Worm (Caenorhabditis elegans): ENCODE measurements around the gene H04D03.7.

H04D03.7 gene

DNA sequence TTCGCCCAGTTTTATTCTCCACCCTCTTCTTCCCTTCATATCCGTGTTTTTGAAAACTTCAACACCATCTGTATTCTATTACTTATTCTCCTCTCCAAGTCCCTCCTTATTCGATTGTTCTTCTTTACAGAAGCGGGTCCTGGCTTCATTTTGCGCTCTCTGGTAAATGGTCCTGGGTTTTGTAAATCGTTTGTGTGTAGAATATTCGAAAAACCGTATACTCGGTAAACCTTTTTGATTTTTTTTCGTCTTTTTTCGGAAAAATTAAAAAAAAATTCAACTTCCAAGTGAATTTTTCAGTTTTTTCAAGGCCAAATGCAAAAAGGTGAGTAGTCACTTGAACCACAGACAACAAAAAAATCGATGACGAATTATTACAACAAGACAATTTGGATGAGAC, 28.3 kb upstream of the H04D03.7 start, which contains the start of gene D2045.9:
Gene D2045.9, plus strand, starts transcription at position 301 of the 400 bp plus-strand sequence.
- no peak for TF ChIP-seq ces-1 (GFP tag; optimal IDR thresholded peaks at IDR 0.05)
- TF ChIP-seq unc-39 (tag; optimal IDR thresholded peaks at IDR 0.05), result no peak
- TF ChIP-seq sptf-1 (tag; optimal IDR thresholded peaks at IDR 0.05), result no peak
- TF ChIP-seq pha-4 (tag; optimal IDR thresholded peaks at IDR 0.05), result no peak
- no peak for TF ChIP-seq nhr-76 (tag; optimal IDR thresholded peaks at IDR 0.05)
- TF ChIP-seq ztf-11 (tag; optimal IDR thresholded peaks at IDR 0.05), result no peak
- no peak for TF ChIP-seq lin-13 (tag; optimal IDR thresholded peaks at IDR 0.05)
- TF ChIP-seq elt-1 (tag; optimal IDR thresholded peaks at IDR 0.05; ENCODE audit: borderline replicate concordance, insufficient read depth), result no peak
- no peak for TF ChIP-seq nhr-2 (tag; optimal IDR thresholded peaks at IDR 0.05)

ce11 chrIII:10470927-10471326, 24.3 kb upstream of the H04D03.7 start, which contains the start of gene cul-1:
TSS of gene cul-1 (plus strand) at chrIII:10471237.
- TF ChIP-seq unc-62 (GFP tag; optimal IDR thresholded peaks at IDR 0.05) (no peak), hlh-1 (tag; optimal IDR thresholded peaks at IDR 0.05) (peak; percentile 43)

DNA sequence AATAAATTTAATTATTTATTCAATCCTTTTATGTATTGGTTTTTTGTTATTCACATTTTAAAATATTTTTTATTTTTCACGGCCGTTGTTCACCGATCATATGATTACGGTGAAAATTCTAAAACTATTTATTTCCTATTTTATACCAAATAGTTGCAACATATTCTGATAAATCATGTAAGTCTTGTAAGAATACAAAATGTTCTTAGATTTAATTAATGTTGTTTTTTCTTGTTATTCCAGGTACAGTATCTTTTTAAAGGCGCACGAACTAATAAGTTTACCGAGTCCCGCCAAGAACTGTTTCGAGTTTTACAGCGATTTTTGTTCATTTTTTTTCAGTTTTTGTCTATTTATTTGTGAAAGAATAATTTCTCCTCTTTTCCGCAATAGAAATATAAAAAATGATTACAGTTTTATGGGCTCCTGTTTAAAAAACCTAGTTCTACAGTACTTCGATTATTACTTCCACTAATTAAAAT, 23.0 kb upstream of the H04D03.7 start, which contains the start of gene D2045.5:
Gene D2045.5, minus strand, starts transcription at position 51 of the 482 bp plus-strand sequence.
- TF ChIP-seq lin-32 (GFP tag; optimal IDR thresholded peaks at IDR 0.05) (no peak), cnd-1 (tag; optimal IDR thresholded peaks at IDR 0.05) (no peak), unc-39 (tag; optimal IDR thresholded peaks at IDR 0.05) (no peak), blmp-1 (tag; optimal IDR thresholded peaks at IDR 0.05) (no peak), ces-1 (GFP tag; optimal IDR thresholded peaks at IDR 0.05) (no peak), pha-4 (tag; optimal IDR thresholded peaks at IDR 0.05) (no peak), sem-2 (GFP tag; optimal IDR thresholded peaks at IDR 0.05) (no peak), elt-1 (tag; optimal IDR thresholded peaks at IDR 0.05; ENCODE audit: borderline replicate concordance, insufficient read depth) (no peak), mab-5 (tag; optimal IDR thresholded peaks at IDR 0.05) (no peak), ceh-39 (tag; optimal IDR thresholded peaks at IDR 0.05) (no peak), ztf-11 (tag; optimal IDR thresholded peaks at IDR 0.05) (no peak), nhr-237 (tag; optimal IDR thresholded peaks at IDR 0.05) (no peak), mls-2 (tag; optimal IDR thresholded peaks at IDR 0.05) (no peak), unc-120 (tag; optimal IDR thresholded peaks at IDR 0.05; ENCODE audit: poor library complexity, severe bottlenecking) (no peak)

- TF ChIP-seq mab-5 (tag; optimal IDR thresholded peaks at IDR 0.05), result no peak
- no peak for TF ChIP-seq mep-1 (tag; optimal IDR thresholded peaks at IDR 0.05)
- no peak for TF ChIP-seq elt-1 (tag; optimal IDR thresholded peaks at IDR 0.05; ENCODE audit: borderline replicate concordance, insufficient read depth)
- TF ChIP-seq lin-13 (tag; optimal IDR thresholded peaks at IDR 0.05), result no peak
- TF ChIP-seq ceh-43 (GFP tag; optimal IDR thresholded peaks at IDR 0.05), result no peak
- no peak for TF ChIP-seq ces-1 (GFP tag; optimal IDR thresholded peaks at IDR 0.05)
- no peak for TF ChIP-seq ceh-39 (tag; optimal IDR thresholded peaks at IDR 0.05)
- TF ChIP-seq unc-62 (GFP tag; optimal IDR thresholded peaks at IDR 0.05), result no peak
- TF ChIP-seq cnd-1 (tag; optimal IDR thresholded peaks at IDR 0.05), result no peak
- TF ChIP-seq ham-2 (GFP tag; optimal IDR thresholded peaks at IDR 0.05), result no peak
- TF ChIP-seq flh-1 (GFP tag; optimal IDR thresholded peaks at IDR 0.05), result no peak
- TF ChIP-seq hlh-1 (tag; optimal IDR thresholded peaks at IDR 0.05), result no peak
- TF ChIP-seq ztf-11 (tag; optimal IDR thresholded peaks at IDR 0.05), result no peak
Measured at ce11 chrIII:10464455-10464854, 17.8 kb upstream of the H04D03.7 start.

- TF ChIP-seq ham-2 (GFP tag; optimal IDR thresholded peaks at IDR 0.05), result peak; percentile 6
- no peak for TF ChIP-seq lin-13 (tag; optimal IDR thresholded peaks at IDR 0.05)
- no peak for TF ChIP-seq pha-4 (tag; optimal IDR thresholded peaks at IDR 0.05)
- no peak for TF ChIP-seq blmp-1 (tag; optimal IDR thresholded peaks at IDR 0.05)
Measured at ce11 chrIII:10463653-10464052, 17.0 kb upstream of the H04D03.7 start.

DNA sequence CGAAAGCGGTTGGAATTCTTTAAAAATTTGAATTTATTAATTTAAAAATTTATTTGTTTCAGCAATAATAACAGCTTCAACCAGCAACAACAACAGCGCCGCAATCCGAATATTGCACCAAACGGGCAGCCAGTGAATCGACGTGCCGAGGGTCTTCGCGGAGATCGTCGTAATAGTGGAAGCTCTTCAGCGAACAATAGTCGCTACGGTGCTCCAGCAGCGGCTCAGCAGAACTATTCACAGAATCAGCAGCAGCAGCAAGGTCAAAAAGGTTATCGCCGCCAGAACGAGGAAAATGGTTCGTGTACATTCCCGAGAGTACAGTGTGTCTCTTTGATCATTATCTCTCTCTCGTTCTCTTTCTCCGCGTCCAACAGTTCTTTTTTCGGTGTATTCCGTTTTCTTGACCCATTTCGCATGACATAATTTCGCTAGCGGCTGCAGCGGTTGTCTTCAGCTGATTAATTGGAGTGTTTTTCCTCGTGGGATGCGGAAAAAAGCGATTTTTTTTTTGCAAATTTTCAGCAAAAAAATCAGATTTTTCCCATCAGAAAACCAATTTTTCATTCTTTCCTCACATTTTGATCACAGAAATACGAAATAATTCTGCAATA, 16.4 kb upstream of the H04D03.7 start:
- TF ChIP-seq unc-120 (tag; optimal IDR thresholded peaks at IDR 0.05; ENCODE audit: poor library complexity, severe bottlenecking), result no peak
- no peak for TF ChIP-seq tbx-8 (GFP tag; optimal IDR thresholded peaks at IDR 0.05)

DNA sequence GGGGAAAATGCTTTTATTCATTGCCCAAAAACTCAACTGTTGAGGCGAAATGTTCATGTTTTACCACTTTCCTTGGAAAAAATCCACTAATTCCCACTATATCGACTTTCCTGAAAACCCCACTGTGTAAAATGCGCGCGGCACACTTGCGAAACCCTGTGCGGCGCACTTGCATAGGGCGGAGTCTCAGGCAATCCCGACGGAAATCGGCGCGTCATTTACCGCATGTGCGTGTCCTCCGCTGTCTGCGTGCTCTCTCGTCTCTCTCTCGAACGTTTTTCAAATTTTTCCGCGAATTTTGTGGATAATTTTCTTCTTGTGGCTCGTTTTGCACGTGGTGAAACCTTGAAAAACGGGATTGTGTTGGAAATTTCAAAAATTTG, 14.5 kb upstream of the H04D03.7 start, which contains the start of gene atx-2:
Gene atx-2, plus strand, starts transcription at position 226 of the 383 bp plus-strand sequence.
- TF ChIP-seq bed-3 (GFP tag; optimal IDR thresholded peaks at IDR 0.05) (peak; percentile 96), lin-32 (GFP tag; optimal IDR thresholded peaks at IDR 0.05) (peak; percentile 97), unc-62 (GFP tag; optimal IDR thresholded peaks at IDR 0.05) (peak; percentile 81), ham-2 (GFP tag; optimal IDR thresholded peaks at IDR 0.05) (peak; percentile 96), snpc-4 (tag; optimal IDR thresholded peaks at IDR 0.05) (no peak), pha-4 (tag; optimal IDR thresholded peaks at IDR 0.05) (peak; percentile 91), blmp-1 (tag; optimal IDR thresholded peaks at IDR 0.05) (peak; percentile 91), sem-2 (GFP tag; optimal IDR thresholded peaks at IDR 0.05) (peak; percentile 95), M03D4.4 (tag; optimal IDR thresholded peaks at IDR 0.05) (peak; percentile 98), sptf-1 (tag; optimal IDR thresholded peaks at IDR 0.05) (peak; percentile 99), ceh-83 (GFP tag; optimal IDR thresholded peaks at IDR 0.05) (peak; percentile 93), elt-1 (tag; optimal IDR thresholded peaks at IDR 0.05; ENCODE audit: borderline replicate concordance, insufficient read depth) (peak; percentile 92), hlh-1 (tag; optimal IDR thresholded peaks at IDR 0.05) (peak; percentile 92), ztf-11 (tag; optimal IDR thresholded peaks at IDR 0.05) (peak; percentile 100), flh-1 (GFP tag; optimal IDR thresholded peaks at IDR 0.05) (peak; percentile 93), nhr-76 (tag; optimal IDR thresholded peaks at IDR 0.05) (peak; percentile 98), ces-1 (GFP tag; optimal IDR thresholded peaks at IDR 0.05) (peak; percentile 34), lin-13 (tag; optimal IDR thresholded peaks at IDR 0.05) (peak; percentile 95), ceh-39 (tag; optimal IDR thresholded peaks at IDR 0.05) (peak; percentile 54), zip-8 (tag; optimal IDR thresholded peaks at IDR 0.05) (no peak), nhr-237 (tag; optimal IDR thresholded peaks at IDR 0.05) (peak; percentile 66), drap-1 (GFP tag; optimal IDR thresholded peaks at IDR 0.05) (peak; percentile 99), unc-120 (tag; optimal IDR thresholded peaks at IDR 0.05; ENCODE audit: poor library complexity, severe bottlenecking) (peak; percentile 98), cnd-1 (tag; optimal IDR thresholded peaks at IDR 0.05) (peak; percentile 98)

Data from whole organism, mixed stage, embryonic.